Worm (Caenorhabditis elegans): ENCODE measurements around the gene F37C12.10.

The F37C12.10 gene

ce11 chrIII:7216924-7217521, 28.8 kb upstream of the F37C12.10 start:
- TF ChIP-seq sea-2 (GFP tag; optimal IDR thresholded peaks at IDR 0.05) (no peak), fkh-10 (GFP tag; optimal IDR thresholded peaks at IDR 0.05) (no peak), mml-1 (tag; optimal IDR thresholded peaks at IDR 0.05) (no peak), nhr-76 (tag; optimal IDR thresholded peaks at IDR 0.05) (no peak), lsy-12 (tag; optimal IDR thresholded peaks at IDR 0.05) (no peak), skn-1 (tag; optimal IDR thresholded peaks at IDR 0.05) (no peak), unc-62 (GFP tag; optimal IDR thresholded peaks at IDR 0.05) (peak; percentile 48), nhr-25 (tag; optimal IDR thresholded peaks at IDR 0.05) (no peak), nhr-12 (tag; optimal IDR thresholded peaks at IDR 0.05) (no peak), ceh-9 (tag; optimal IDR thresholded peaks at IDR 0.05) (no peak), jun-1 (tag; optimal IDR thresholded peaks at IDR 0.05) (no peak), R02D3.7 (tag; optimal IDR thresholded peaks at IDR 0.05) (no peak), ztf-11 (tag; optimal IDR thresholded peaks at IDR 0.05) (no peak), nhr-11 (tag; optimal IDR thresholded peaks at IDR 0.05) (peak; percentile 12), fkh-2 (tag; optimal IDR thresholded peaks at IDR 0.05) (peak; percentile 33), elt-1 (tag; optimal IDR thresholded peaks at IDR 0.05) (no peak), ceh-28 (tag; optimal IDR thresholded peaks at IDR 0.05) (no peak), daf-12 (tag; optimal IDR thresholded peaks at IDR 0.05) (no peak), snpc-4 (tag; optimal IDR thresholded peaks at IDR 0.05) (no peak), eor-1 (tag; optimal IDR thresholded peaks at IDR 0.05) (no peak), ztf-4 (tag; optimal IDR thresholded peaks at IDR 0.05) (no peak), tbx-2 (tag; optimal IDR thresholded peaks at IDR 0.05) (no peak), pha-4 (tag; optimal IDR thresholded peaks at IDR 0.05) (no peak), nfya-1 (tag; optimal IDR thresholded peaks at IDR 0.05; ENCODE audit: insufficient read depth) (peak; percentile 34), egl-5 (tag; optimal IDR thresholded peaks at IDR 0.05) (peak; percentile 3), lin-15B (tag; optimal IDR thresholded peaks at IDR 0.05) (peak; percentile 38), zag-1 (tag; optimal IDR thresholded peaks at IDR 0.05) (no peak)

ce11 chrIII:7216226-7216625, 28.0 kb upstream of the F37C12.10 start, which contains the start of gene R151.1:
Gene R151.1 (plus strand): TSS chrIII:7216526.
- no peak for TF ChIP-seq fos-1 (tag; optimal IDR thresholded peaks at IDR 0.05)
- TF ChIP-seq ztf-11 (tag; optimal IDR thresholded peaks at IDR 0.05): no peak
- TF ChIP-seq nhr-25 (tag; optimal IDR thresholded peaks at IDR 0.05): no peak
- no peak for TF ChIP-seq lsy-12 (tag; optimal IDR thresholded peaks at IDR 0.05)
- TF ChIP-seq skn-1 (tag; optimal IDR thresholded peaks at IDR 0.05): no peak
- no peak for TF ChIP-seq eor-1 (tag; optimal IDR thresholded peaks at IDR 0.05)
- TF ChIP-seq ZK546.5 (tag; optimal IDR thresholded peaks at IDR 0.05): no peak
- no peak for TF ChIP-seq nhr-28 (tag; optimal IDR thresholded peaks at IDR 0.05)
- TF ChIP-seq nhr-77 (tag; optimal IDR thresholded peaks at IDR 0.05): no peak
- no peak for TF ChIP-seq nhr-237 (tag; optimal IDR thresholded peaks at IDR 0.05)
- no peak for TF ChIP-seq hmg-11 (tag; optimal IDR thresholded peaks at IDR 0.05)
- TF ChIP-seq snpc-4 (tag; optimal IDR thresholded peaks at IDR 0.05): no peak

ce11 chrIII:7215532-7215931, 27.3 kb upstream of the F37C12.10 start:
- TF ChIP-seq lin-39 (tag; optimal IDR thresholded peaks at IDR 0.05): peak; percentile 16
- no peak for TF ChIP-seq nhr-43 (tag; optimal IDR thresholded peaks at IDR 0.05; ENCODE audit: poor library complexity, severe bottlenecking)

DNA sequence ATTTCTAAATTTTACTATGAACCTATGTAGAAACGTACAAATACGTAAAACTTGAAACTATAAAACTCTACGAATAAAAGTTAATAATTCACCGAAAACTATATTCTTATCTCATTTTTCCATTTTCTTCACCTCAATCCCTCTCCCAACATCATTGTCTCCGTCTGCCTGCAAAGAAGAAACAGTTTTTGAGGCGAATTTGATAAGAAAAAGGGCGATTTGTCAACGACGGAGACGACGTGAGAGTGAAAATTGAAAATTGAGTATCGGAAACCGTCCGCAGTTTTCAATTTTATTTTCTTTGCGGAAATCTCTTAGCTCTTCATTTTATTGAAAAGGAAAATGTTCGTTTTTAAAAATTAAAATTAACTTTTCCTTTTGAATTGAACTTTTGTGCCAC, 23.8 kb upstream of the F37C12.10 start:
- TF ChIP-seq nhr-12 (tag; optimal IDR thresholded peaks at IDR 0.05) (no peak), elt-2 (tag; optimal IDR thresholded peaks at IDR 0.05) (peak; percentile 61), skn-1 (tag; optimal IDR thresholded peaks at IDR 0.05) (no peak), pqm-1 (tag; optimal IDR thresholded peaks at IDR 0.05) (peak; percentile 81)

All from whole organism, L3 larva.